Worm (Caenorhabditis elegans) whole organism, early embryonic: ENCODE results near the gene phf-10.

Source experiments
- F13C5.2 ChIP-seq: sonication (generic microtip); optimal IDR thresholded peaks from 2 replicates; lab custom pipeline; 2017; ENCODE audit warnings: mild to moderate bottlenecking, missing genetic modification characterization, inconsistent platforms, missing compliant biosample characterization
- aly-1 ChIP-seq: sonication (generic microtip); optimal IDR thresholded peaks from 2 replicates; lab custom pipeline; 2016; ENCODE audit warnings: missing genetic modification characterization, missing compliant biosample characterization
- ama-1 ChIP-seq: fragments of 150-350 bp; optimal IDR thresholded peaks from 2 replicates; lab custom pipeline; 2014
- hmbx-1 ChIP-seq: sonication (generic microtip); optimal IDR thresholded peaks from 2 replicates; lab custom pipeline; 2016; ENCODE audit warnings: mild to moderate bottlenecking, missing genetic modification characterization, missing compliant biosample characterization
- hmg-4 ChIP-seq: fragments of 200-800 bp; sonication (Bioruptor generic); optimal IDR thresholded peaks from 2 replicates; lab custom pipeline; 2018; ENCODE audit warnings: mild to moderate bottlenecking, missing genetic modification characterization, missing compliant biosample characterization
- hnd-1 ChIP-seq: sonication (generic microtip); optimal IDR thresholded peaks from 2 replicates; lab custom pipeline; 2016; ENCODE audit warnings: missing genetic modification characterization, missing compliant biosample characterization
- scrt-1 ChIP-seq: fragments of 200-800 bp; sonication (Bioruptor generic); IDR thresholded peaks from 2 replicates; pipeline ENCODE4 v1.3.6; 2022; ENCODE audit warnings: missing genetic modification characterization, missing compliant biosample characterization
- tbx-37 ChIP-seq: fragments of 200-800 bp; sonication (Bioruptor generic); conservative IDR thresholded peaks from 2 replicates; pipeline ENCODE4 v1.3.6; 2022; ENCODE audit warnings: missing genetic modification reagents, missing genetic modification characterization, missing compliant biosample characterization

DNA sequence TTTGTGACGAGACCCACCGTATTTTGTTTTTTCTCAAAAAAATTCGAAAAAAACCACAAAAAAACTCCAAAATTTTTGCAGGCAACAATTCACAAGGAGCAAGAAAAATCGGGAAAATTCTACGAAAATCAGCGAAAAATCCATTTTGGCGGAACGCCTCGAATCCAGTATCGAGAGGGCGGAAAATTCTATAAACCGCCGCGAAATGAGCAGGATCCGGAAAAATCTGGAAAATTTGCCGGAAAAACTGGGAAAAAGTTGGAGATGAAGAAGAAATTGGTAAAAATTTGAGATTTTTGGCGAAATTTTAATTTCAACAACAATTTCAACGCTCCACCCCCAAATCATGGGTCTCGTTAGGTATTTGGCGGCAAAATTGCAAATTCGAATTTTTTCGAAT is 48.7 kb upstream of the phf-10 start:
- TF ChIP-seq aly-1 (no peak), F13C5.2 (tag; lab: Kevin White, UChicago) (no peak), hmg-4 (GFP tag; lab: Kevin White, UChicago) (no peak), tbx-37 (no peak), ama-1 (lab: Kevin White, UChicago) (no peak), hnd-1 (tag; lab: Kevin White, UChicago) (no peak), hmbx-1 (tag; lab: Kevin White, UChicago) (no peak), scrt-1 (no peak)
